Worm (Caenorhabditis elegans) whole organism, L4 larva: ENCODE measurements around the gene ttr-35.

Experiments
- F37D6.2 ChIP-seq: sonication (generic microtip); optimal IDR thresholded peaks from 2 replicates; lab custom pipeline; 2016; ENCODE audit warnings: mild to moderate bottlenecking, missing genetic modification characterization, missing compliant biosample characterization
- F44E2.7 ChIP-seq: fragments of 200-800 bp; sonication (Bioruptor generic); IDR thresholded peaks from 2 replicates; pipeline ENCODE4 v2.1.2; 2022; ENCODE audit warnings: missing genetic modification characterization, missing compliant biosample characterization
- T26A8.4 ChIP-seq: fragments of 200-800 bp; sonication (Bioruptor generic); IDR thresholded peaks from 2 replicates; pipeline ENCODE4 v1.3.6; 2022; ENCODE audit warnings: missing genetic modification characterization, missing compliant biosample characterization
- aha-1 ChIP-seq: fragments of 150-350 bp; peaks from one replicate; lab custom pipeline; 2014; ENCODE audit warnings: missing biosample characterization, missing genetic modification characterization
- ces-1 ChIP-seq: fragments of 150-350 bp; sonication (generic microtip); optimal IDR thresholded peaks from 4 replicates; lab custom pipeline; 2014; ENCODE audit warnings: missing biosample characterization, missing genetic modification reagents, missing genetic modification characterization
- cey-2 ChIP-seq: sonication (generic microtip); optimal IDR thresholded peaks from 3 replicates; lab custom pipeline; 2017; ENCODE audit warnings: missing genetic modification characterization, mild to moderate bottlenecking, missing compliant biosample characterization, antibody characterized with exemption, borderline replicate concordance; ENCODE audit not compliant: insufficient read depth
- ctbp-1 ChIP-seq: fragments of 200-800 bp; sonication (Bioruptor generic); IDR thresholded peaks from 2 replicates; pipeline ENCODE4 v1.3.6; 2022; ENCODE audit warnings: missing genetic modification reagents, missing genetic modification characterization, missing compliant biosample characterization
- daf-12 ChIP-seq: fragments of 150-350 bp; optimal IDR thresholded peaks from 2 replicates; lab custom pipeline; 2014; ENCODE audit warnings: missing biosample characterization, missing genetic modification reagents, missing genetic modification characterization
- daf-16 ChIP-seq, 3 experiments: sonication (generic microtip); optimal IDR thresholded peaks; 2 replicates each; lab custom pipeline; 2016 to 2017; ENCODE audit warnings: missing genetic modification characterization in 3 of 3, missing genetic modification reagents in 3 of 3, mild to moderate bottlenecking in 2 of 3, missing compliant biosample characterization in 2 of 3, missing biosample characterization in 1 of 3, moderate library complexity in 1 of 3
- daf-19 ChIP-seq: fragments of 200-800 bp; sonication (Bioruptor generic); conservative IDR thresholded peaks from 2 replicates; pipeline ENCODE4 v1.3.6; 2022; ENCODE audit warnings: missing genetic modification characterization, missing compliant biosample characterization
- dmd-6 ChIP-seq: fragments of 200-800 bp; sonication (Bioruptor generic); IDR thresholded peaks from 2 replicates; pipeline ENCODE4 v1.3.6; 2022; ENCODE audit warnings: missing genetic modification reagents, missing genetic modification characterization, missing compliant biosample characterization
- dve-1 ChIP-seq: sonication (generic microtip); optimal IDR thresholded peaks from 2 replicates; lab custom pipeline; 2017; ENCODE audit warnings: antibody characterized with exemption, mild to moderate bottlenecking, missing genetic modification characterization, missing compliant biosample characterization; ENCODE audit not compliant: insufficient read depth
- egl-27 ChIP-seq: sonication (generic microtip); optimal IDR thresholded peaks from 3 replicates; lab custom pipeline; 2017; ENCODE audit warnings: missing biosample characterization, missing genetic modification reagents, missing genetic modification characterization
- fos-1 ChIP-seq: fragments of 150-350 bp; optimal IDR thresholded peaks from 2 replicates; lab custom pipeline; 2014; ENCODE audit warnings: missing biosample characterization, missing genetic modification characterization
- hlh-11 ChIP-seq: fragments of 200-800 bp; sonication (Bioruptor generic); optimal IDR thresholded peaks from 2 replicates; lab custom pipeline; 2018; ENCODE audit warnings: mild to moderate bottlenecking, missing genetic modification characterization, missing compliant biosample characterization
- hmg-1.1 ChIP-seq: fragments of 200-800 bp; sonication (Bioruptor generic); IDR thresholded peaks from 2 replicates; pipeline ENCODE4 v1.3.6; 2022; ENCODE audit warnings: missing genetic modification reagents, missing genetic modification characterization, missing compliant biosample characterization
- lim-7 ChIP-seq: fragments of 200-800 bp; sonication (Bioruptor generic); IDR thresholded peaks from 2 replicates; pipeline ENCODE4 v1.3.6; 2022; ENCODE audit warnings: missing genetic modification characterization, missing compliant biosample characterization
- lin-13 ChIP-seq: fragments of 150-350 bp; optimal IDR thresholded peaks from 2 replicates; lab custom pipeline; 2014; ENCODE audit warnings: missing biosample characterization, missing genetic modification reagents, missing genetic modification characterization
- lin-15B ChIP-seq: fragments of 150-350 bp; sonication (generic microtip); optimal IDR thresholded peaks from 3 replicates; lab custom pipeline; 2014; ENCODE audit warnings: missing biosample characterization, missing genetic modification characterization
- mdl-1 ChIP-seq, 2 experiments: fragments of 150-350 bp in 1 of 2; sonication (generic microtip) in 1 of 2; optimal IDR thresholded peaks; 2 replicates each; lab custom pipeline; 2014 to 2017; ENCODE audit warnings: missing biosample characterization in 2 of 2, missing genetic modification characterization in 2 of 2
- mdt-29 ChIP-seq: fragments of 200-800 bp; sonication (Bioruptor generic); IDR thresholded peaks from 2 replicates; pipeline ENCODE4 v1.3.6; 2022; ENCODE audit warnings: missing genetic modification reagents, missing genetic modification characterization, missing compliant biosample characterization
- mep-1 ChIP-seq: fragments of 150-350 bp; sonication (generic microtip); optimal IDR thresholded peaks from 3 replicates; lab custom pipeline; 2014; ENCODE audit warnings: missing biosample characterization, missing genetic modification characterization
- mes-2 ChIP-seq: sonication (generic microtip); optimal IDR thresholded peaks from 2 replicates; lab custom pipeline; 2016; ENCODE audit warnings: missing genotype, mild to moderate bottlenecking, missing genetic modification characterization, missing compliant biosample characterization; ENCODE audit not compliant: poor library complexity, severe bottlenecking
- mxl-3 ChIP-seq: fragments of 200-800 bp; sonication (Bioruptor generic); optimal IDR thresholded peaks from 2 replicates; lab custom pipeline; 2018; ENCODE audit warnings: mild to moderate bottlenecking, missing genetic modification characterization, missing compliant biosample characterization
- nhr-11 ChIP-seq: fragments of 150-350 bp; optimal IDR thresholded peaks from 2 replicates; lab custom pipeline; 2014; ENCODE audit warnings: missing biosample characterization, missing genetic modification characterization
- nhr-111 ChIP-seq: fragments of 200-800 bp; sonication (Bioruptor generic); optimal IDR thresholded peaks from 2 replicates; lab custom pipeline; 2018; ENCODE audit warnings: mild to moderate bottlenecking, missing genetic modification characterization, missing compliant biosample characterization
- nhr-28 ChIP-seq: fragments of 150-350 bp; optimal IDR thresholded peaks from 2 replicates; lab custom pipeline; 2014; ENCODE audit warnings: missing biosample characterization, missing genetic modification characterization
- pqm-1 ChIP-seq: sonication (generic microtip); optimal IDR thresholded peaks from 2 replicates; lab custom pipeline; 2017; ENCODE audit warnings: missing biosample characterization, missing genetic modification characterization
- set-16 ChIP-seq: fragments of 200-800 bp; sonication (Bioruptor generic); IDR thresholded peaks from 2 replicates; pipeline ENCODE4 v1.3.6; 2022; ENCODE audit warnings: missing genetic modification reagents, missing genetic modification characterization, missing compliant biosample characterization
- skn-1 ChIP-seq: fragments of 150-350 bp; optimal IDR thresholded peaks from 2 replicates; lab custom pipeline; 2014; ENCODE audit warnings: missing biosample characterization, missing genetic modification characterization
- tra-1 ChIP-seq: fragments of 200-800 bp; sonication (Bioruptor generic); IDR thresholded peaks from 2 replicates; pipeline ENCODE4 v1.3.6; 2022; ENCODE audit warnings: missing genetic modification reagents, missing genetic modification characterization, missing compliant biosample characterization
- unc-62 ChIP-seq, 3 experiments: fragments of 150-350 bp in 1 of 3; sonication (generic microtip); optimal IDR thresholded peaks in 2 of 3; peaks in 1 of 3; 1 replicate in 1 of 3; 2 replicates in 2 of 3; lab custom pipeline; 2014 to 2017; ENCODE audit warnings: missing biosample characterization in 3 of 3, missing genetic modification characterization in 3 of 3, missing genetic modification reagents in 3 of 3, missing genotype in 1 of 3
- ztf-11 ChIP-seq: fragments of 150-350 bp; optimal IDR thresholded peaks from 2 replicates; lab custom pipeline; 2014; ENCODE audit warnings: missing biosample characterization, missing genetic modification characterization
- ztf-7 ChIP-seq: fragments of 150-350 bp; optimal IDR thresholded peaks from 2 replicates; lab custom pipeline; 2014; ENCODE audit warnings: missing biosample characterization, missing genetic modification characterization

ttr-35 gene

DNA sequence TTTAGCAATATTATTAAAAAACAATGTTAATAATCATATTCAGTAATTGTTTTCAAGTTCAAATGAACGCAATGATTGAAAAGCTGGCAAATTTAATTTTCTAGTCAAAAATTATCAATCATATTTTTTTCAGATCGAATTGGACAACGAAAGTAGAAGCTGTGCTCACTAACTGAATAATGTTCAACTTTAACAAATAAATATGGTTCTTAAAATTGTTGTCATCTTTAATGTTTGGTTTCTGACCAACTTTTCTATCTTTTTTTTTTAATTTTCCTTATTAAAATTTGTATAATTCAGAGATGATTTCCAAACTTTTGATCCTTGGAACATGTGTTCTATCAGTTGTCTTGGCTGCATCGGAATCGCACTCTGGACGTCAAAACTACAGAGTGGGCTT lies at the start of gene ttr-35:
ttr-35 (plus strand) TSS at position 301 of the 400 bp plus-strand sequence.
- TF ChIP-seq T26A8.4 (GFP tag; lab: Robert Waterston, UW) (no peak), pqm-1 (tag; lab: Kevin White, UChicago) (no peak), egl-27 (tag; lab: Kevin White, UChicago) (no peak), nhr-28 (tag; lab: Kevin White, UChicago) (no peak), tra-1 (GFP tag; lab: Robert Waterston, UW) (no peak)
- TF ChIP-seq, all 104 proteins: peak for 0

DNA sequence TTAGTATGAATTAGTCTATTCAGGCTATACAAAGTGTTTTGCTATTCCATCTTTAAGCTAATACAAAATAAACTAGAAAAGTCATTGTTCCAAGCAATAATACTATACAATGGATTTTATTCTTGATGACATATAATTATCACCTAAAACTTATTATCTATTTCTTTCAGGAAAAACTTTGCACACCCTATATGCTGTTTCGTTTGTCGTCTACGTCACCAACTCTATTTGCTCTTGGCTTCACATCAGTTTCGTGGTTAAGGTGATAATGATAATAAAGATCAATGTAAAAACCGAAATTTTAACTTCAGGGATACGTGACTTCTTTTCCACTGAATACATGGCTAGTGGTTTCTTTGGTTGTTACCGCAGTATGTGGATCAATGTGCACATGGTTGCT lies 49.6 kb upstream of the ttr-35 start:
- TF ChIP-seq skn-1 (no peak), ztf-7 (tag; lab: Kevin White, UChicago) (no peak), mes-2 (tag; lab: Kevin White, UChicago) (no peak), hlh-11 (no peak), F44E2.7 (no peak), hmg-1.1 (no peak), ces-1 (no peak), daf-12 (tag; lab: Kevin White, UChicago) (no peak), ctbp-1 (GFP tag; lab: Robert Waterston, UW) (no peak), pqm-1 (tag; lab: Kevin White, UChicago) (peak; percentile 65), lin-15B (no peak), mdt-29 (no peak), daf-16 (GFP tag; optimal IDR thresholded peaks at IDR 0.05; lab: Kevin White, UChicago) (no peak), daf-16 (tag; optimal IDR thresholded peaks at IDR 0.05; lab: Kevin White, UChicago) (peak; percentile 15), dmd-6 (GFP tag; lab: Robert Waterston, UW) (peak; percentile 55), nhr-11 (tag; lab: Kevin White, UChicago) (no peak), daf-19 (no peak), T26A8.4 (GFP tag; lab: Robert Waterston, UW) (no peak), F37D6.2 (no peak), unc-62 (GFP tag; optimal IDR thresholded peaks at IDR 0.05 in 1 of 2; lab: Kevin White, UChicago) (no peak), unc-62 (tag; optimal IDR thresholded peaks at IDR 0.05; lab: Kevin White, UChicago) (no peak), lim-7 (no peak), fos-1 (tag; lab: Kevin White, UChicago) (no peak)

DNA sequence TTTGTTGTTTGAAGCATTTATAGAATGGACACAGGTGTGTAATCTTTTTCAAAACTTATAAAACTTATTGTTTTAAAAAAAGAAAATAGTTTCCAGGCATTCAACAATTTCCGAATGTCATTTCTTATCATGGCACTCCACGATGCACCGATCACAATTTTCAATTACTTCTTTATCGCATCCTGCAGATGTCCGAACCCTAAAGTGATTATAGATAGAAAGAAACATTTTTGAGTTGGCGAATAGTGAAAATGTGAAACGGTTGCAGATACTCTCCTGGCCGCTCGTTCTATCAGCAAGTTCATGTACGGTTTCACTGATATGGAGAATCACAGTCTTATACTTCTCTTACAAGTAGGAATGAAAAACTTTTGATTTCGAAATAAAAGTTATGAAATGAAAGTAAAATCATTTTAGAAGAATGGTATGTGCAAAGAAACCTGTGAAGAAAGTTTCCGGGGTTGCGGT lies 49.1 kb upstream of the ttr-35 start, which contains the start of gene C15B12.2:
C15B12.2 (plus strand) TSS at position 418 of the 468 bp plus-strand sequence.
- TF ChIP-seq mdl-1 (tag; optimal IDR thresholded peaks at IDR 0.05; lab: Kevin White, UChicago) (peak in 1 of 2 experiments; percentile 22), dmd-6 (GFP tag; lab: Robert Waterston, UW) (peak; percentile 68), lin-13 (no peak), aha-1 (tag; lab: Kevin White, UChicago) (peak; percentile 68), mep-1 (tag; lab: Kevin White, UChicago) (no peak), ztf-11 (no peak), nhr-28 (tag; lab: Kevin White, UChicago) (peak; percentile 15), daf-16 (GFP tag; optimal IDR thresholded peaks at IDR 0.05; lab: Kevin White, UChicago) (no peak), daf-16 (tag; optimal IDR thresholded peaks at IDR 0.05; lab: Kevin White, UChicago) (peak; percentile 56), cey-2 (no peak), pqm-1 (tag; lab: Kevin White, UChicago) (peak; percentile 84), dve-1 (tag; lab: Kevin White, UChicago) (peak; percentile 54), mxl-3 (GFP tag; lab: Kevin White, UChicago) (peak; percentile 18)
- TF ChIP-seq, all 104 proteins: peak for 8

DNA sequence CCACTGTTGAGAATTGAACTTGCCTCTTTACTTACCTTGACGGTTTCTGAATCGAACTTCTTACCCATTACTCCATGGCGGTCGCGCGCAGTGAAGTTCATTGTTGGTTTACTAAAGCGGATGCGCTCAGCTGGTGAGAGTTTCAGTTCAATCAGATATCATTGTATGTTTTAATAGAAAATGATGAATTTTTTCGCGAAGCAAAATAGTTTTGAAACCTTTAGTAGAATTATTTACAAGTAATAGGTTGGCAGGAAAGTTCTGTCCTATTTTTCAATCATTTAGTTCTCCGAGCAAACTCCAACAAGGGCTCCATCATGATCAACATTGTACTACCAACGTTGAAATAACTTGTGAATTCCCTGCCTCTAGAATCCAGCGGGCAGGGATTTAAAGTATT lies 44.6 kb upstream of the ttr-35 start, which contains the start of gene C15B12.3:
C15B12.3 (minus strand) TSS at position 101 of the 400 bp plus-strand sequence.
- TF ChIP-seq lin-15B (no peak), unc-62 (GFP tag; optimal IDR thresholded peaks at IDR 0.05 in 1 of 2; lab: Kevin White, UChicago) (peak in 1 of 2 experiments; percentile 57), unc-62 (tag; optimal IDR thresholded peaks at IDR 0.05; lab: Kevin White, UChicago) (no peak), set-16 (GFP tag; lab: Robert Waterston, UW) (no peak), nhr-111 (GFP tag; lab: Kevin White, UChicago) (no peak)
